Fruit fly (Drosophila melanogaster): ENCODE measurements around the gene lectin-30A.
A peak's percentile ranks its signal among the peaks of the same experiment; 100 is the strongest.

Gene lectin-30A

dm6 chr2L:9229694-9230093 is 25.0 kb downstream of the lectin-30A start:
- TF ChIP-seq CG32121 (GFP tag; IDR thresholded peaks at IDR 0.05) (0 out of 2 replicates have a peak, but pooled peaks have one; percentile 14), CG4496 (GFP tag; IDR thresholded peaks at IDR 0.05) (no peak), CG10348 (GFP tag; IDR thresholded peaks at IDR 0.05) (no peak), Pif1B (GFP tag; optimal IDR thresholded peaks at IDR 0.05) (no peak), EcR (GFP tag; optimal IDR thresholded peaks at IDR 0.05) (no peak), rn (GFP tag; IDR thresholded peaks at IDR 0.05) (no peak)

dm6 chr2L:9225378-9225777 is 29.3 kb downstream of the lectin-30A start:
- TF ChIP-seq Pif1A (GFP tag; optimal IDR thresholded peaks at IDR 0.05) (no peak), CG10348 (GFP tag; IDR thresholded peaks at IDR 0.05) (no peak), EcR (GFP tag; optimal IDR thresholded peaks at IDR 0.05) (peak; percentile 46), Pif1B (GFP tag; optimal IDR thresholded peaks at IDR 0.05) (no peak), CG14655 (GFP tag; optimal IDR thresholded peaks at IDR 0.05) (no peak), CG9948 (tag; optimal IDR thresholded peaks at IDR 0.05) (no peak), CG12605 (GFP tag; IDR thresholded peaks at IDR 0.05) (no peak), CG15710 (tag; optimal IDR thresholded peaks at IDR 0.05) (no peak), rn (GFP tag; IDR thresholded peaks at IDR 0.05) (no peak), CG8301 (tag; optimal IDR thresholded peaks at IDR 0.05) (no peak), Ets98B (GFP tag; IDR thresholded peaks at IDR 0.05) (no peak), Snoo (tag; optimal IDR thresholded peaks at IDR 0.05) (no peak), D1 (tag; optimal IDR thresholded peaks at IDR 0.05) (no peak), CG8159 (tag; optimal IDR thresholded peaks at IDR 0.05) (no peak), CG13204 (GFP tag; optimal IDR thresholded peaks at IDR 0.05) (peak; percentile 65), CG32121 (GFP tag; IDR thresholded peaks at IDR 0.05) (no peak)

- TF ChIP-seq CG8159 (tag; optimal IDR thresholded peaks at IDR 0.05) = peak; percentile 78
- peak; percentile 88 for TF ChIP-seq CG4496 (GFP tag; IDR thresholded peaks at IDR 0.05)
- TF ChIP-seq CG14655 (GFP tag; optimal IDR thresholded peaks at IDR 0.05) = peak; percentile 56
- TF ChIP-seq CG13204 (GFP tag; optimal IDR thresholded peaks at IDR 0.05) = peak; percentile 78
- peak; percentile 50 for TF ChIP-seq Pif1B (GFP tag; optimal IDR thresholded peaks at IDR 0.05)
- peak; percentile 74 for TF ChIP-seq CG12605 (GFP tag; IDR thresholded peaks at IDR 0.05)
- peak; percentile 51 for TF ChIP-seq CG34367 (tag; optimal IDR thresholded peaks at IDR 0.05)
- peak; percentile 78 for TF ChIP-seq Snoo (tag; optimal IDR thresholded peaks at IDR 0.05)
- peak; percentile 77 for TF ChIP-seq CG15710 (tag; optimal IDR thresholded peaks at IDR 0.05)
- peak; percentile 80 for TF ChIP-seq fd96Ca (GFP tag; IDR thresholded peaks at IDR 0.05)
- peak; percentile 77 for TF ChIP-seq CG32121 (GFP tag; IDR thresholded peaks at IDR 0.05)
- TF ChIP-seq CG8301 (tag; optimal IDR thresholded peaks at IDR 0.05) = peak; percentile 36
- no peak for TF ChIP-seq D1 (tag; optimal IDR thresholded peaks at IDR 0.05)
- TF ChIP-seq CG17806 (tag; optimal IDR thresholded peaks at IDR 0.05) = peak; percentile 72
- TF ChIP-seq CG9948 (tag; optimal IDR thresholded peaks at IDR 0.05) = peak; percentile 69
- TF ChIP-seq gl (tag; optimal IDR thresholded peaks at IDR 0.05) = peak; percentile 81
- TF ChIP-seq Ets98B (GFP tag; IDR thresholded peaks at IDR 0.05) = peak; percentile 81
- TF ChIP-seq rn (GFP tag; IDR thresholded peaks at IDR 0.05) = peak; percentile 62
- TF ChIP-seq EcR (GFP tag; optimal IDR thresholded peaks at IDR 0.05) = peak; percentile 74
- TF ChIP-seq Pif1A (GFP tag; optimal IDR thresholded peaks at IDR 0.05) = peak; percentile 77
- TF ChIP-seq CG10348 (GFP tag; IDR thresholded peaks at IDR 0.05) = no peak
These were observed 30.2 kb downstream of the lectin-30A start for dm6 chr2L:9224364-9225019.

DNA sequence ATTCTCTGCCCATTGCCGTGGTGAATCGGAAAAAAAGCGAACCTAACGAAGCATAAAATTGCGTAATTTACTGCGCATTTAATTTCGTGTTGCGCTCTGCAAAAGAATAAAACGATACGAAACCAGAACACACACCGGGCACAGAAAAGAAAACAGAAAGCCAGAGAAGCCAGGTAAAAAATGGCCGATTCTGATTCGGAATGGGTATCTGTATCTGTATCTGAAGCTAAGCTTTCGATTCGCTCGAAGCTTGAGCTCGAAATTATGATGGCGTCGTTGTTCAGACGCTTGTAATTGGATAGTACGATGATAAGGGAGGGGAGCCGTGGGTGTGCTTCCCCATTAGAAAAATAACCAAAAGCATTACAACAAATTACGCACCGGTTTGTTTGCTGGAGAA is 31.4 kb downstream of the lectin-30A start:
- TF ChIP-seq CG8301 (tag; optimal IDR thresholded peaks at IDR 0.05) (no peak), CG14655 (GFP tag; optimal IDR thresholded peaks at IDR 0.05) (no peak), CG32121 (GFP tag; IDR thresholded peaks at IDR 0.05) (no peak), CG10348 (GFP tag; IDR thresholded peaks at IDR 0.05) (no peak), Pif1A (GFP tag; optimal IDR thresholded peaks at IDR 0.05) (no peak), EcR (GFP tag; optimal IDR thresholded peaks at IDR 0.05) (no peak)

dm6 chr2L:9215899-9216298 is 38.8 kb downstream of the lectin-30A start:
- TF ChIP-seq gl (tag; optimal IDR thresholded peaks at IDR 0.05) = no peak
- TF ChIP-seq fd96Ca (GFP tag; IDR thresholded peaks at IDR 0.05) = no peak
- TF ChIP-seq CG17806 (tag; optimal IDR thresholded peaks at IDR 0.05) = no peak
- TF ChIP-seq CG15710 (tag; optimal IDR thresholded peaks at IDR 0.05) = no peak
- TF ChIP-seq CG14655 (GFP tag; optimal IDR thresholded peaks at IDR 0.05) = no peak
- TF ChIP-seq Snoo (tag; optimal IDR thresholded peaks at IDR 0.05) = no peak
- no peak for TF ChIP-seq CG4496 (GFP tag; IDR thresholded peaks at IDR 0.05)
- no peak for TF ChIP-seq Pif1B (GFP tag; optimal IDR thresholded peaks at IDR 0.05)
- TF ChIP-seq D1 (tag; optimal IDR thresholded peaks at IDR 0.05) = no peak
- TF ChIP-seq CG13204 (GFP tag; optimal IDR thresholded peaks at IDR 0.05) = no peak
- TF ChIP-seq CG32121 (GFP tag; IDR thresholded peaks at IDR 0.05) = no peak
- TF ChIP-seq EcR (GFP tag; optimal IDR thresholded peaks at IDR 0.05) = no peak
- no peak for TF ChIP-seq CG8301 (tag; optimal IDR thresholded peaks at IDR 0.05)
- no peak for TF ChIP-seq rn (GFP tag; IDR thresholded peaks at IDR 0.05)
- TF ChIP-seq CG8159 (tag; optimal IDR thresholded peaks at IDR 0.05) = no peak
- TF ChIP-seq CG34367 (tag; optimal IDR thresholded peaks at IDR 0.05) = no peak

- TF ChIP-seq CG9948 (tag; optimal IDR thresholded peaks at IDR 0.05) = no peak
- no peak for TF ChIP-seq CG14655 (GFP tag; optimal IDR thresholded peaks at IDR 0.05)
- no peak for TF ChIP-seq CG34367 (tag; optimal IDR thresholded peaks at IDR 0.05)
- TF ChIP-seq rn (GFP tag; IDR thresholded peaks at IDR 0.05) = no peak
- TF ChIP-seq Snoo (tag; optimal IDR thresholded peaks at IDR 0.05) = no peak
These were observed 41.0 kb downstream of the lectin-30A start for dm6 chr2L:9213626-9214025.
